Worm (Caenorhabditis elegans): ENCODE data around the gene btb-22.

Gene btb-22

ce11 chrII:3318839-3319238 lies 19.3 kb downstream of the btb-22 start:
- TF ChIP-seq tbx-37 (GFP tag; conservative IDR thresholded peaks at IDR 0.05) (no peak), aly-1 (tag; optimal IDR thresholded peaks at IDR 0.05) (no peak)

- TF ChIP-seq B0310.2 (tag; optimal IDR thresholded peaks at IDR 0.05): no peak
These were observed 22.7 kb downstream of the btb-22 start, which contains the start of gene Y46D2A.1 for ce11 chrII:3322257-3322656. Gene Y46D2A.1, plus strand, starts transcription at chrII:3322557.

- TF ChIP-seq aly-1 (tag; optimal IDR thresholded peaks at IDR 0.05) (no peak), ama-1 (optimal IDR thresholded peaks at IDR 0.05) (no peak), hmbx-1 (tag; optimal IDR thresholded peaks at IDR 0.05) (no peak), ceh-13 (GFP tag; optimal IDR thresholded peaks at IDR 0.05) (no peak), scrt-1 (GFP tag; IDR thresholded peaks at IDR 0.05) (no peak), F13C5.2 (tag; optimal IDR thresholded peaks at IDR 0.05) (no peak), ceh-36 (tag; optimal IDR thresholded peaks at IDR 0.05) (no peak)
These were observed 23.6 kb downstream of the btb-22 start, which contains the start of gene Y46D2A.2 for ce11 chrII:3323179-3323578. Gene Y46D2A.2, minus strand, starts transcription at chrII:3323279.

ce11 chrII:3327104-3327503 lies 27.5 kb downstream of the btb-22 start, which contains the start of gene Y46D2A.3:
Gene Y46D2A.3, minus strand, starts transcription at chrII:3327204.
- TF ChIP-seq tbx-37 (GFP tag; conservative IDR thresholded peaks at IDR 0.05) (no peak), hnd-1 (tag; optimal IDR thresholded peaks at IDR 0.05) (no peak), ceh-36 (tag; optimal IDR thresholded peaks at IDR 0.05) (no peak), ama-1 (optimal IDR thresholded peaks at IDR 0.05) (no peak), hmg-4 (GFP tag; optimal IDR thresholded peaks at IDR 0.05) (no peak), hmbx-1 (tag; optimal IDR thresholded peaks at IDR 0.05) (no peak), ceh-13 (GFP tag; optimal IDR thresholded peaks at IDR 0.05) (no peak), sea-1 (GFP tag; conservative IDR thresholded peaks at IDR 0.05) (no peak), scrt-1 (GFP tag; IDR thresholded peaks at IDR 0.05) (no peak), flt-1 (GFP tag; IDR thresholded peaks at IDR 0.05) (no peak), pes-1 (GFP tag; IDR thresholded peaks at IDR 0.05) (no peak)

ce11 chrII:3332039-3332438 lies 32.5 kb downstream of the btb-22 start, which contains the start of gene irld-27:
Gene irld-27, plus strand, starts transcription at chrII:3332339.
- TF ChIP-seq tra-4 (tag; optimal IDR thresholded peaks at IDR 0.05) (no peak), B0310.2 (tag; optimal IDR thresholded peaks at IDR 0.05) (no peak), hmbx-1 (tag; optimal IDR thresholded peaks at IDR 0.05) (no peak)

- TF ChIP-seq B0310.2 (tag; optimal IDR thresholded peaks at IDR 0.05): no peak
- no peak for TF ChIP-seq tbx-11 (GFP tag; IDR thresholded peaks at IDR 0.05)
- no peak for TF ChIP-seq hmg-4 (GFP tag; optimal IDR thresholded peaks at IDR 0.05)
- TF ChIP-seq ceh-13 (GFP tag; optimal IDR thresholded peaks at IDR 0.05): no peak
- TF ChIP-seq ceh-36 (tag; optimal IDR thresholded peaks at IDR 0.05): no peak
- no peak for TF ChIP-seq hmbx-1 (tag; optimal IDR thresholded peaks at IDR 0.05)
These were observed 37.5 kb downstream of the btb-22 start, which contains the start of gene F14D2.19 for ce11 chrII:3337039-3337438. Gene F14D2.19, minus strand, starts transcription at chrII:3337139.

- TF ChIP-seq hmg-4 (GFP tag; optimal IDR thresholded peaks at IDR 0.05) (no peak), ets-7 (tag; optimal IDR thresholded peaks at IDR 0.05) (no peak), ama-1 (optimal IDR thresholded peaks at IDR 0.05) (no peak), tbx-11 (GFP tag; IDR thresholded peaks at IDR 0.05) (no peak), aly-1 (tag; optimal IDR thresholded peaks at IDR 0.05) (no peak), tbx-37 (GFP tag; conservative IDR thresholded peaks at IDR 0.05) (no peak), ceh-36 (tag; optimal IDR thresholded peaks at IDR 0.05) (no peak), sea-1 (GFP tag; conservative IDR thresholded peaks at IDR 0.05) (no peak), scrt-1 (GFP tag; IDR thresholded peaks at IDR 0.05) (no peak), B0310.2 (tag; optimal IDR thresholded peaks at IDR 0.05) (no peak), ceh-13 (GFP tag; optimal IDR thresholded peaks at IDR 0.05) (no peak), flt-1 (GFP tag; IDR thresholded peaks at IDR 0.05) (no peak), F13C5.2 (tag; optimal IDR thresholded peaks at IDR 0.05) (no peak), hmbx-1 (tag; optimal IDR thresholded peaks at IDR 0.05) (no peak), pes-1 (GFP tag; IDR thresholded peaks at IDR 0.05) (no peak)
These were observed 39.0 kb downstream of the btb-22 start, which contains the start of gene F14D2.7 for ce11 chrII:3338556-3338955. Gene F14D2.7, minus strand, starts transcription at chrII:3338656.

ce11 chrII:3340251-3340650 lies 40.7 kb downstream of the btb-22 start, which contains the start of gene F14D2.5:
Gene F14D2.5, plus strand, starts transcription at chrII:3340551.
- TF ChIP-seq hnd-1 (tag; optimal IDR thresholded peaks at IDR 0.05): no peak
- TF ChIP-seq flt-1 (GFP tag; IDR thresholded peaks at IDR 0.05): no peak
- no peak for TF ChIP-seq ceh-13 (GFP tag; optimal IDR thresholded peaks at IDR 0.05)
- no peak for TF ChIP-seq hmbx-1 (tag; optimal IDR thresholded peaks at IDR 0.05)
- TF ChIP-seq pes-1 (GFP tag; IDR thresholded peaks at IDR 0.05): no peak
- no peak for TF ChIP-seq sea-1 (GFP tag; conservative IDR thresholded peaks at IDR 0.05)
- no peak for TF ChIP-seq ceh-36 (tag; optimal IDR thresholded peaks at IDR 0.05)
- no peak for TF ChIP-seq ets-7 (tag; optimal IDR thresholded peaks at IDR 0.05)
- TF ChIP-seq tbx-37 (GFP tag; conservative IDR thresholded peaks at IDR 0.05): no peak
- no peak for TF ChIP-seq scrt-1 (GFP tag; IDR thresholded peaks at IDR 0.05)
- TF ChIP-seq B0310.2 (tag; optimal IDR thresholded peaks at IDR 0.05): no peak
- no peak for TF ChIP-seq ama-1 (optimal IDR thresholded peaks at IDR 0.05)
- TF ChIP-seq hmg-4 (GFP tag; optimal IDR thresholded peaks at IDR 0.05): no peak
- TF ChIP-seq aly-1 (tag; optimal IDR thresholded peaks at IDR 0.05): no peak

ce11 chrII:3340818-3341217 lies 41.3 kb downstream of the btb-22 start:
- TF ChIP-seq tbx-37 (GFP tag; conservative IDR thresholded peaks at IDR 0.05) (no peak), ets-7 (tag; optimal IDR thresholded peaks at IDR 0.05) (no peak), flt-1 (GFP tag; IDR thresholded peaks at IDR 0.05) (no peak), hmbx-1 (tag; optimal IDR thresholded peaks at IDR 0.05) (no peak), tbx-11 (GFP tag; IDR thresholded peaks at IDR 0.05) (no peak), B0310.2 (tag; optimal IDR thresholded peaks at IDR 0.05) (no peak), scrt-1 (GFP tag; IDR thresholded peaks at IDR 0.05) (no peak), ceh-36 (tag; optimal IDR thresholded peaks at IDR 0.05) (no peak)

All from whole organism, early embryonic.